Fruit fly (Drosophila melanogaster) whole organism, embryonic: ENCODE results near the gene CG9682.

Source experiments
- ATbp ChIP-seq: fragments of 200-800 bp; sonication (Bioruptor generic); optimal IDR thresholded peaks from 2 replicates; lab custom pipeline; 2017; ENCODE audit warnings: missing biosample characterization, mild to moderate bottlenecking, missing genetic modification characterization, missing genetic modification reagents
- Abd-B ChIP-seq: fragments of 200-800 bp; sonication (Bioruptor generic); optimal IDR thresholded peaks from 2 replicates; lab custom pipeline; 2018; ENCODE audit warnings: missing biosample characterization, mild to moderate bottlenecking, missing genetic modification characterization, moderate library complexity
- CG10979 ChIP-seq: fragments of 200-800 bp; sonication (Bioruptor generic); optimal IDR thresholded peaks from 2 replicates; lab custom pipeline; 2018; ENCODE audit warnings: missing biosample characterization, mild to moderate bottlenecking, missing genetic modification characterization, moderate library complexity
- CG11456 ChIP-seq: fragments of 200-800 bp; sonication (Bioruptor generic); IDR thresholded peaks from 3 replicates; pipeline ENCODE4 v1.3.6; 2022; ENCODE audit warnings: missing biosample characterization, missing genetic modification characterization
- CG11504 ChIP-seq: fragments of 200-800 bp; sonication (Bioruptor generic); optimal IDR thresholded peaks from 3 replicates; lab custom pipeline; 2019; ENCODE audit warnings: missing biosample characterization, mild to moderate bottlenecking, missing genetic modification characterization, moderate library complexity
- CG11696 ChIP-seq: fragments of 200-800 bp; sonication (Bioruptor generic); IDR thresholded peaks from 2 replicates; pipeline ENCODE4 v1.3.6; 2022; ENCODE audit warnings: missing biosample characterization, missing genetic modification characterization
- CG14667 ChIP-seq: fragments of 200-800 bp; sonication (Bioruptor generic); IDR thresholded peaks from 2 replicates; pipeline ENCODE4 v1.3.6; 2022; ENCODE audit warnings: missing biosample characterization, missing genetic modification characterization
- CG17186 ChIP-seq: fragments of 200-800 bp; sonication (Bioruptor generic); optimal IDR thresholded peaks from 3 replicates; lab custom pipeline; 2017; ENCODE audit warnings: missing biosample characterization, missing genetic modification reagents, missing genetic modification characterization
- CG17328 ChIP-seq: fragments of 200-800 bp; sonication (Bioruptor generic); IDR thresholded peaks from 2 replicates; pipeline ENCODE4 v1.3.6; 2022; ENCODE audit warnings: missing biosample characterization, missing genetic modification characterization
- CG17359 ChIP-seq: fragments of 200-800 bp; sonication (Bioruptor generic); optimal IDR thresholded peaks from 3 replicates; lab custom pipeline; 2018; ENCODE audit warnings: missing biosample characterization, mild to moderate bottlenecking, missing genetic modification characterization, moderate library complexity
- CG17361 ChIP-seq: fragments of 200-800 bp; sonication (Bioruptor generic); IDR thresholded peaks from 3 replicates; pipeline ENCODE4 v1.3.6; 2022; ENCODE audit warnings: missing biosample characterization, missing genetic modification characterization
- CG2712 ChIP-seq: fragments of 200-800 bp; optimal IDR thresholded peaks from 3 replicates; lab custom pipeline; 2019; ENCODE audit warnings: missing biosample characterization, mild to moderate bottlenecking, missing genetic modification characterization, moderate library complexity
- CG2889 ChIP-seq: fragments of 200-800 bp; sonication (Bioruptor generic); IDR thresholded peaks from 3 replicates; pipeline ENCODE4 v1.3.6; 2022; ENCODE audit warnings: missing biosample characterization, missing genetic modification characterization
- CG31441 ChIP-seq: fragments of 200-800 bp; sonication (Bioruptor generic); IDR thresholded peaks from 2 replicates; pipeline ENCODE4 v1.3.6; 2022; ENCODE audit warnings: missing biosample characterization, missing genetic modification characterization
- CG3281 ChIP-seq: fragments of 200-800 bp; sonication (Bioruptor generic); optimal IDR thresholded peaks from 3 replicates; lab custom pipeline; 2017; ENCODE audit warnings: missing biosample characterization, mild to moderate bottlenecking, missing genetic modification characterization
- CG7372 ChIP-seq: fragments of 200-800 bp; sonication (Bioruptor generic); IDR thresholded peaks from 2 replicates; pipeline ENCODE4 v1.3.6; 2022; ENCODE audit warnings: missing biosample characterization, missing genetic modification characterization
- CG7987 ChIP-seq: fragments of 200-800 bp; sonication (Bioruptor generic); optimal IDR thresholded peaks from 2 replicates; lab custom pipeline; 2018; ENCODE audit warnings: missing biosample characterization, mild to moderate bottlenecking, missing genetic modification characterization, moderate library complexity
- Drgx ChIP-seq: fragments of 200-800 bp; sonication (Bioruptor generic); IDR thresholded peaks from 2 replicates; pipeline ENCODE4 v1.3.6; 2022; ENCODE audit warnings: missing biosample characterization, missing genetic modification characterization
- E2f1 ChIP-seq: fragments of 200-800 bp; sonication (Bioruptor generic); IDR thresholded peaks from 2 replicates; pipeline ENCODE4 v1.3.6; 2022; ENCODE audit warnings: missing biosample characterization, missing genetic modification characterization
- GATAe ChIP-seq: fragments of 200-800 bp; sonication (Bioruptor generic); conservative IDR thresholded peaks from 2 replicates; pipeline ENCODE4 v1.3.6; 2022; ENCODE audit warnings: missing biosample characterization, missing genetic modification characterization
- Gsc ChIP-seq: fragments of 200-800 bp; sonication (Bioruptor generic); IDR thresholded peaks from 2 replicates; pipeline ENCODE4 v1.3.6; 2022; ENCODE audit warnings: missing biosample characterization, missing genetic modification characterization
- Mrtf ChIP-seq: fragments of 200-800 bp; sonication (Bioruptor generic); IDR thresholded peaks from 3 replicates; pipeline ENCODE4 v1.3.6; 2022; ENCODE audit warnings: missing biosample characterization, missing genetic modification characterization
- NC2β ChIP-seq: fragments of 200-800 bp; sonication (Bioruptor generic); optimal IDR thresholded peaks from 2 replicates; lab custom pipeline; 2016; ENCODE audit warnings: missing biosample characterization, missing genetic modification characterization
- Neu2 ChIP-seq: fragments of 200-800 bp; sonication (Bioruptor generic); optimal IDR thresholded peaks from 3 replicates; lab custom pipeline; 2016; ENCODE audit warnings: missing biosample characterization, missing genetic modification characterization, borderline replicate concordance
- Sox102F ChIP-seq: fragments of 200-800 bp; sonication (Bioruptor generic); optimal IDR thresholded peaks from 2 replicates; lab custom pipeline; 2018; ENCODE audit warnings: missing biosample characterization, mild to moderate bottlenecking, missing genetic modification characterization, moderate library complexity
- Xrp1 ChIP-seq: fragments of 200-800 bp; sonication (Bioruptor generic); IDR thresholded peaks from 2 replicates; pipeline ENCODE4 v1.3.6; 2022; ENCODE audit warnings: missing biosample characterization, missing genetic modification characterization
- bab2 ChIP-seq: fragments of 200-800 bp; sonication (Bioruptor generic); optimal IDR thresholded peaks from 2 replicates; lab custom pipeline; 2016; ENCODE audit warnings: missing biosample characterization, missing genetic modification characterization
- crol ChIP-seq: fragments of 200-800 bp; sonication (Bioruptor generic); IDR thresholded peaks from 2 replicates; pipeline ENCODE4 v1.3.6; 2022; ENCODE audit warnings: missing biosample characterization, missing genetic modification characterization
- dmrt11E ChIP-seq: fragments of 200-800 bp; sonication (Bioruptor generic); optimal IDR thresholded peaks from 3 replicates; lab custom pipeline; 2018; ENCODE audit warnings: missing biosample characterization, mild to moderate bottlenecking, missing genetic modification characterization, moderate library complexity
- dysf ChIP-seq: fragments of 200-800 bp; sonication (Bioruptor generic); IDR thresholded peaks from 3 replicates; pipeline ENCODE4 v1.3.6; 2022; ENCODE audit warnings: missing biosample characterization, missing genetic modification characterization
- en ChIP-seq: fragments of 200-800 bp; sonication (Bioruptor generic); optimal IDR thresholded peaks from 2 replicates; lab custom pipeline; 2016; ENCODE audit warnings: missing biosample characterization, missing genetic modification characterization
- fd3F ChIP-seq: fragments of 200-800 bp; sonication (Bioruptor generic); optimal IDR thresholded peaks from 2 replicates; lab custom pipeline; 2018; ENCODE audit warnings: missing biosample characterization, mild to moderate bottlenecking, missing genetic modification characterization, moderate library complexity
- grn ChIP-seq: fragments of 200-800 bp; sonication (Bioruptor generic); optimal IDR thresholded peaks from 3 replicates; lab custom pipeline; 2017; ENCODE audit warnings: missing biosample characterization, missing genetic modification characterization
- gsb-n ChIP-seq: fragments of 200-800 bp; sonication (Bioruptor generic); optimal IDR thresholded peaks from 3 replicates; lab custom pipeline; 2018; ENCODE audit warnings: missing biosample characterization, mild to moderate bottlenecking, missing genetic modification characterization
- her ChIP-seq: fragments of 200-800 bp; sonication (Bioruptor generic); optimal IDR thresholded peaks from 2 replicates; lab custom pipeline; 2016; ENCODE audit warnings: missing biosample characterization, missing genetic modification characterization
- hkb ChIP-seq, 2 experiments: fragments of 200-800 bp in 1 of 2; fragments of >200 bp in 1 of 2; sonication (Bioruptor generic) in 1 of 2; IDR thresholded peaks in 1 of 2; optimal IDR thresholded peaks in 1 of 2; 2 replicates each; pipeline versions ENCODE4 v1.3.6 to Lab custom; 2017 to 2022; ENCODE audit warnings: missing biosample characterization in 1 of 2, missing genetic modification characterization in 1 of 2
- kni ChIP-seq: fragments of 200-800 bp; sonication (Bioruptor generic); optimal IDR thresholded peaks from 3 replicates; lab custom pipeline; 2017; ENCODE audit warnings: mild to moderate bottlenecking, missing biosample characterization, missing genetic modification reagents, missing genetic modification characterization
- lbe ChIP-seq: fragments of 200-800 bp; sonication (Bioruptor generic); optimal IDR thresholded peaks from 2 replicates; lab custom pipeline; 2016; ENCODE audit warnings: missing biosample characterization, mild to moderate bottlenecking, missing genetic modification characterization
- nmo ChIP-seq: fragments of 200-800 bp; sonication (Bioruptor generic); optimal IDR thresholded peaks from 2 replicates; lab custom pipeline; 2018; ENCODE audit warnings: missing biosample characterization, mild to moderate bottlenecking, missing genetic modification characterization, moderate library complexity
- pb ChIP-seq: fragments of 200-800 bp; sonication (Bioruptor generic); optimal IDR thresholded peaks from 3 replicates; lab custom pipeline; 2016; ENCODE audit warnings: missing biosample characterization, missing genetic modification characterization
- phol ChIP-seq: fragments of 200-800 bp; sonication (Bioruptor generic); optimal IDR thresholded peaks from 3 replicates; lab custom pipeline; 2018; ENCODE audit warnings: missing biosample characterization, mild to moderate bottlenecking, missing genetic modification characterization, moderate library complexity
- prd ChIP-seq, 3 experiments: fragments of >200 bp in 2 of 3; fragments of 200-800 bp in 1 of 3; sonication (Bioruptor generic) in 1 of 3; optimal IDR thresholded peaks in 2 of 3; IDR thresholded peaks in 1 of 3; 2 replicates in 2 of 3; 3 replicates in 1 of 3; pipeline versions ENCODE4 v1.3.6 to Lab custom; 2017 to 2022; ENCODE audit warnings: missing biosample characterization in 1 of 3, missing genetic modification characterization in 1 of 3
- sens ChIP-seq: fragments of 200-800 bp; sonication (Bioruptor generic); peaks from one replicate; lab custom pipeline; 2016; ENCODE audit warnings: missing biosample characterization, missing genetic modification characterization
- sim ChIP-seq: fragments of 200-800 bp; sonication (Bioruptor generic); IDR thresholded peaks from 2 replicates; pipeline ENCODE4 v1.3.6; 2022; ENCODE audit warnings: missing biosample characterization, missing genetic modification characterization
- slou ChIP-seq: fragments of 200-800 bp; sonication (Bioruptor generic); optimal IDR thresholded peaks from 3 replicates; lab custom pipeline; 2016; ENCODE audit warnings: missing biosample characterization, missing genetic modification characterization
- vvl ChIP-seq: fragments of 200-800 bp; sonication (Bioruptor generic); IDR thresholded peaks from 2 replicates; pipeline ENCODE4 v1.3.6; 2022; ENCODE audit warnings: missing biosample characterization, missing genetic modification characterization
- zf30C ChIP-seq: fragments of 200-800 bp; sonication (Bioruptor generic); optimal IDR thresholded peaks from 3 replicates; lab custom pipeline; 2018; ENCODE audit warnings: missing biosample characterization, mild to moderate bottlenecking, missing genetic modification characterization

The CG9682 gene

DNA sequence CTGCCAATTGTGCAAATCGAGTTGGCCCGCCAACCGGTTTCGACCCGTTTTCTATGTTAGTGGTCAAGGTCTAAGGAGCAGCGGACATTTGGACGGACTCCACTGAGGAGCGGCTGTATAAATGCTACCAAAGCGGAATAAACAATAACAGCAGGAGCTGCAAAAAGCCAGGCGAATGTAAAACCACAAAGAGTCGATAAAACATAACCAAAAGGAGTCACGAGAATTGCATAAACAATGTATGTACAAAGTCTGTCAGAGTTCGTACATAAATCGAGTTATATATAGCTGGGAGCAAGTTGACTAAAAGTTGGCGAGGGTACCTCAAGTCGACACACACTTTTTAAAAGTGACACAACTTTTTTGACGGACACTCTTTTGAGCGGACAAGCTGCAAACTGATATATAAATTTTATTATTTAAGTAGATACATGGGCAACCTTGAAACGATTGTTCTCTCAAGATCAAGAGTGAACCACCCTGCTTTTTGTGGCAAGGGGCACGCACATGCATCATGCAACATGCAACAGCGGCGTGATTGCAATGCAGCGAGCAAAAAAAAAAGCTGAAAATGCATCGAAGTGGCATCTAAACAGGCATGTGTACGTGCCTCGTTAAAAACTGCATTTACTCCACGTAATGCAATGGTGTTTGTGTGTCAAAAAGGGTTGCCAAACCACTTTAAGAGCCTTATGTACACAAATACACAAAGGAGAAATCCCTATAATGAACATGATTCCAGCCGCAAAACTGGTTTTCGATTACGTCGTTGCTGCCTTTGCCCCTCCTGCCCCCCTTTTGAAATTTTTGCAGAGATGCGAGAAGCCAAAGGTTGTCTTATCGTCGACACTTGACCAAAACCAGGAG is 4.8 kb downstream of the CG9682 start (continued):
- peak; percentile 93 for TF ChIP-seq Drgx (GFP tag; lab: Robert Waterston, UW)
- TF ChIP-seq Gsc (GFP tag; lab: Robert Waterston, UW): no peak
- peak; percentile 3 for TF ChIP-seq gsb-n
- peak; percentile 5 for TF ChIP-seq phol (tag; lab: Kevin White, UChicago)
- TF ChIP-seq slou: no peak
- no peak for TF ChIP-seq grn
- no peak for TF ChIP-seq CG2889 (GFP tag; lab: Robert Waterston, UW)
- TF ChIP-seq Neu2 (GFP tag; lab: Kevin White, UChicago): no peak
- TF ChIP-seq, all 482 proteins: peak for 45

DNA sequence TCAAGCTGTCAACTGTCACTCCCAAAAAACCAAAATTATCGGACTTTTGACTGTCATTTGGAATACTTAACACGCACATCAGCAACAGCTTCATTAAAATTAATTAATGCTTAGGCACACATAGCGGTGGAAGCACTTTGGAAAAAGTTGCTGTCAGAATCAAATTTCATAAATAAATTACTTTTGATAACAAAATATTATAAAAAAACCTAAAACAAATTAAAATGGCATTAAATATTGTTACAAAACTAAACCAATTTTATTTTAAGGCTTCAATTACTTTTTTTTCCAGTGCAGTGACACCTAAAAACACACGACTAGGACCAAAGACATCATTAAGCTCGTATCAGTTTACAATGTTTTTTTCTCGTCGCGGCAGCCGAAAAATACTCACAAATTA is 5.5 kb downstream of the CG9682 start:
- TF ChIP-seq her (GFP tag; lab: Kevin White, UChicago) (no peak), sens (peak; percentile 73), E2f1 (peak; percentile 27; the same call in 1 of the 2 replicates), lbe (GFP tag; lab: Kevin White, UChicago) (peak; percentile 7), kni (GFP tag; lab: Kevin White, UChicago) (no peak), en (GFP tag; lab: Kevin White, UChicago) (no peak), nmo (GFP tag; lab: Kevin White, UChicago) (peak; percentile 6), Sox102F (GFP tag; lab: Kevin White, UChicago) (no peak), Mrtf (no peak), phol (tag; lab: Kevin White, UChicago) (peak; percentile 19), crol (GFP tag; lab: Robert Waterston, UW) (no peak), NC2β (no peak), CG2712 (peak; percentile 22), CG7987 (GFP tag; lab: Kevin White, UChicago) (no peak), CG7372 (GFP tag; lab: Robert Waterston, UW) (no peak), CG17186 (no peak), CG3281 (GFP tag; lab: Kevin White, UChicago) (no peak), GATAe (GFP tag; lab: Robert Waterston, UW) (no peak), CG11456 (no peak), CG14667 (GFP tag; lab: Robert Waterston, UW) (no peak), dysf (GFP tag; lab: Robert Waterston, UW) (0 out of 3 replicates have a peak, but pooled peaks have one; percentile 5), CG11696 (GFP tag; lab: Robert Waterston, UW) (peak; percentile 36; the same call in 1 of the 2 replicates), CG31441 (GFP tag; lab: Robert Waterston, UW) (peak; percentile 31; the same call in 1 of the 2 replicates), zf30C (no peak), prd (optimal IDR thresholded peaks at IDR 0.05; lab: Kevin White, UChicago) (no peak), prd (GFP tag; IDR thresholded peaks at IDR 0.05; lab: Robert Waterston, UW) (peak; percentile 41; the same call in 1 of the 3 replicates), CG10979 (tag; lab: Kevin White, UChicago) (peak; percentile 7), CG17359 (no peak), vvl (GFP tag; lab: Robert Waterston, UW) (peak; percentile 34; the same call in 1 of the 2 replicates), hkb (optimal IDR thresholded peaks at IDR 0.05; lab: Kevin White, UChicago) (no peak), hkb (GFP tag; IDR thresholded peaks at IDR 0.05; lab: Robert Waterston, UW) (0 out of 2 replicates have a peak, but pooled peaks have one; percentile 13), ATbp (no peak), Xrp1 (0 out of 2 replicates have a peak, but pooled peaks have one; percentile 23), Abd-B (GFP tag; lab: Kevin White, UChicago) (no peak), CG17361 (0 out of 3 replicates have a peak, but pooled peaks have one; percentile 19), bab2 (GFP tag; lab: Kevin White, UChicago) (no peak), pb (GFP tag; lab: Kevin White, UChicago) (no peak), sim (GFP tag; lab: Robert Waterston, UW) (no peak), dmrt11E (tag; lab: Kevin White, UChicago) (peak; percentile 30), CG11504 (tag; lab: Kevin White, UChicago) (peak; percentile 16), CG17328 (GFP tag; lab: Robert Waterston, UW) (0 out of 2 replicates have a peak, but pooled peaks have one; percentile 13), fd3F (GFP tag; lab: Kevin White, UChicago) (no peak)
